Worm (Caenorhabditis elegans) whole organism, L4 larva: Measurements from ENCODE around the gene ZC449.2.

Experiments used
- F10B5.3 ChIP-seq: sonication (generic microtip); optimal IDR thresholded peaks from 2 replicates; lab custom pipeline; 2016; ENCODE audit warnings: mild to moderate bottlenecking, missing genetic modification characterization, missing compliant biosample characterization
- ceh-28 ChIP-seq: fragments of 150-350 bp; optimal IDR thresholded peaks from 2 replicates; lab custom pipeline; 2014; ENCODE audit warnings: missing biosample characterization, missing genetic modification reagents, missing genetic modification characterization
- fkh-10 ChIP-seq: fragments of 150-350 bp; optimal IDR thresholded peaks from 2 replicates; lab custom pipeline; 2014; ENCODE audit warnings: missing biosample characterization, missing genetic modification reagents, missing genetic modification characterization
- hmg-1.1 ChIP-seq: fragments of 200-800 bp; sonication (Bioruptor generic); IDR thresholded peaks from 2 replicates; pipeline ENCODE4 v1.3.6; 2022; ENCODE audit warnings: missing genetic modification reagents, missing genetic modification characterization, missing compliant biosample characterization
- jun-1 ChIP-seq: fragments of 150-350 bp; optimal IDR thresholded peaks from 2 replicates; lab custom pipeline; 2014; ENCODE audit warnings: missing biosample characterization, missing genetic modification reagents, missing genetic modification characterization
- lsy-2 ChIP-seq, 2 experiments: fragments of 150-350 bp in 1 of 2; sonication (generic microtip) in 1 of 2; optimal IDR thresholded peaks; 2 replicates each; lab custom pipeline; 2014 to 2017; ENCODE audit warnings: missing biosample characterization in 2 of 2, missing genetic modification characterization in 2 of 2
- mxl-3 ChIP-seq: fragments of 200-800 bp; sonication (Bioruptor generic); optimal IDR thresholded peaks from 2 replicates; lab custom pipeline; 2018; ENCODE audit warnings: mild to moderate bottlenecking, missing genetic modification characterization, missing compliant biosample characterization
- nhr-102 ChIP-seq: sonication (generic microtip); optimal IDR thresholded peaks from 2 replicates; lab custom pipeline; 2016; ENCODE audit warnings: mild to moderate bottlenecking, missing genetic modification characterization, moderate library complexity, missing compliant biosample characterization
- nhr-237 ChIP-seq: sonication (generic microtip); optimal IDR thresholded peaks from 2 replicates; lab custom pipeline; 2017; ENCODE audit warnings: missing biosample characterization, missing genetic modification characterization
- vab-7 ChIP-seq: fragments of 200-800 bp; sonication (Bioruptor generic); IDR thresholded peaks from 2 replicates; pipeline ENCODE4 v1.3.6; 2022; ENCODE audit warnings: missing genetic modification reagents, missing genetic modification characterization, missing compliant biosample characterization

DNA sequence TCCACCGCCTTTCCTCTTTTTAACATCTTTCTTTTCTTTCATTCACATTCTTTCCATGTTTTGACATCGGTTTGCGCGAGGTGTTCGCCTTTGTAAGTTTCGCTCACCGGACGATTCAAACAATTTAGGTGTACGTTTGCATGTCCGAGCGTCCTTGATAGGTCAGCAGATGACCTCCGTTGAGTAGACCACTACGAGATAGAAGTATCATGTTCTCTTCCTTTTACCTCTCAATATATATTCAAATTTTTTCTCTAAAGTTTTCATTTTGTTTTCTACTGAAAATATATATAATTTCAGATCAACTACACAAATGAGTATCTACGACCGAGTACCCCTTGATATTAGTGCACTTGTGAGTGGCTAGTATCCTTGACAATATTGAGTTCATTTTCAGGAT is 39.7 kb downstream of the ZC449.2 start, which contains the start of gene C24H10.3:
- TF ChIP-seq lsy-2 (tag; optimal IDR thresholded peaks at IDR 0.05; lab: Kevin White, UChicago) (no peak), jun-1 (tag; lab: Kevin White, UChicago) (no peak), fkh-10 (GFP tag; lab: Kevin White, UChicago) (no peak), mxl-3 (GFP tag; lab: Kevin White, UChicago) (no peak), hmg-1.1 (GFP tag; lab: Robert Waterston, UW) (no peak), vab-7 (GFP tag; lab: Robert Waterston, UW) (no peak), nhr-237 (no peak), F10B5.3 (tag; lab: Kevin White, UChicago) (no peak), ceh-28 (tag; lab: Kevin White, UChicago) (no peak), nhr-102 (tag; lab: Kevin White, UChicago) (no peak)
